Worm (Caenorhabditis elegans) whole organism, L1 larva: ENCODE measurements around the gene tag-115.
A peak's percentile ranks its signal among the peaks of the same experiment; 100 is the strongest.
"Not testable (repeated sequence)": the region's sequence is repeated elsewhere in the genome, so short reads cannot be mapped to it uniquely, and the experiment has no call there.

Source experiments
- Y116A8C.19 ChIP-seq: sonication (generic microtip); optimal IDR thresholded peaks from 2 replicates; lab custom pipeline; 2016; ENCODE audit warnings: missing compliant biosample characterization, missing genetic modification characterization, borderline replicate concordance
- aha-1 ChIP-seq: fragments of 150-350 bp; optimal IDR thresholded peaks from 2 replicates; lab custom pipeline; 2014; ENCODE audit warnings: missing biosample characterization, missing genetic modification characterization
- blmp-1 ChIP-seq: fragments of 150-350 bp; optimal IDR thresholded peaks from 2 replicates; lab custom pipeline; 2014; ENCODE audit warnings: missing biosample characterization, missing genetic modification characterization
- ceh-8 ChIP-seq: fragments of 200-800 bp; sonication (Bioruptor generic); optimal IDR thresholded peaks from 2 replicates; lab custom pipeline; 2018; ENCODE audit warnings: mild to moderate bottlenecking, missing genetic modification characterization, moderate library complexity, missing compliant biosample characterization
- ceh-82 ChIP-seq, 3 experiments: fragments of 150-350 bp in 1 of 3; sonication (generic microtip) in 2 of 3; optimal IDR thresholded peaks; 2 replicates each; lab custom pipeline; 2014 to 2017; ENCODE audit warnings: missing biosample characterization in 3 of 3, missing genetic modification characterization in 3 of 3
- ceh-90 ChIP-seq: sonication (generic microtip); optimal IDR thresholded peaks from 2 replicates; lab custom pipeline; 2016; ENCODE audit warnings: missing genetic modification characterization, missing compliant biosample characterization
- dpl-1 ChIP-seq, 3 experiments: fragments of 150-350 bp in 2 of 3; sonication (generic microtip) in 1 of 3; optimal IDR thresholded peaks; 2 replicates each; lab custom pipeline; 2014 to 2017; ENCODE audit warnings: missing biosample characterization in 3 of 3, missing genetic modification characterization in 3 of 3, missing genetic modification reagents in 3 of 3
- dsc-1 ChIP-seq: sonication (generic microtip); optimal IDR thresholded peaks from 2 replicates; lab custom pipeline; 2016; ENCODE audit warnings: mild to moderate bottlenecking, missing genetic modification characterization, missing compliant biosample characterization
- efl-1 ChIP-seq, 4 experiments: fragments of 150-350 bp; optimal IDR thresholded peaks in 3 of 4; peaks in 1 of 4; 1 replicate in 1 of 4; 2 replicates in 3 of 4; lab custom pipeline; 2014; ENCODE audit warnings: missing biosample characterization in 2 of 4, missing genetic modification characterization in 2 of 4, missing genetic modification reagents in 2 of 4
- egl-13 ChIP-seq: sonication (generic microtip); optimal IDR thresholded peaks from 2 replicates; lab custom pipeline; 2016; ENCODE audit warnings: missing genotype, missing genetic modification reagents, missing genetic modification characterization, missing compliant biosample characterization
- egl-27 ChIP-seq, 2 experiments: fragments of 150-350 bp in 1 of 2; sonication (generic microtip); optimal IDR thresholded peaks; 3 replicates each; lab custom pipeline; 2017 to 2018; ENCODE audit warnings: missing biosample characterization in 2 of 2, missing genetic modification characterization in 2 of 2, missing genetic modification reagents in 2 of 2
- fkh-8 ChIP-seq: sonication (generic microtip); optimal IDR thresholded peaks from 2 replicates; lab custom pipeline; 2016; ENCODE audit warnings: mild to moderate bottlenecking, missing genetic modification characterization, missing compliant biosample characterization
- hlh-17 ChIP-seq: fragments of 200-800 bp; sonication (Bioruptor generic); optimal IDR thresholded peaks from 2 replicates; lab custom pipeline; 2018; ENCODE audit warnings: missing genetic modification characterization, mild to moderate bottlenecking, missing compliant biosample characterization, moderate library complexity, borderline replicate concordance
- isw-1 ChIP-seq: fragments of 200-800 bp; sonication (Bioruptor generic); IDR thresholded peaks from 2 replicates; pipeline ENCODE4 v1.3.6; 2022; ENCODE audit warnings: missing genetic modification characterization, missing compliant biosample characterization
- lin-15B ChIP-seq: fragments of 150-350 bp; sonication (generic microtip); optimal IDR thresholded peaks from 3 replicates; lab custom pipeline; 2014; ENCODE audit warnings: missing biosample characterization, missing genetic modification characterization
- lin-35 ChIP-seq, 2 experiments: fragments of 150-350 bp; optimal IDR thresholded peaks; 2 replicates each; lab custom pipeline; 2014; ENCODE audit warnings: missing biosample characterization in 2 of 2, missing genetic modification characterization in 2 of 2, missing genetic modification reagents in 2 of 2
- lir-3 ChIP-seq: sonication (generic microtip); optimal IDR thresholded peaks from 2 replicates; lab custom pipeline; 2016; ENCODE audit warnings: mild to moderate bottlenecking, missing genetic modification characterization, moderate library complexity, missing compliant biosample characterization; ENCODE audit not compliant: poor library complexity
- lsy-2 ChIP-seq, 2 experiments: fragments of 150-350 bp; optimal IDR thresholded peaks; 2 replicates each; lab custom pipeline; 2014; ENCODE audit warnings: missing biosample characterization in 2 of 2, missing genetic modification characterization in 2 of 2
- mep-1 ChIP-seq: fragments of 150-350 bp; optimal IDR thresholded peaks from 2 replicates; lab custom pipeline; 2014; ENCODE audit warnings: missing biosample characterization, missing genetic modification characterization
- nhr-11 ChIP-seq: fragments of 150-350 bp; optimal IDR thresholded peaks from 2 replicates; lab custom pipeline; 2014; ENCODE audit warnings: missing biosample characterization, missing genetic modification characterization
- nhr-20 ChIP-seq: sonication (generic microtip); optimal IDR thresholded peaks from 2 replicates; lab custom pipeline; 2016; ENCODE audit warnings: mild to moderate bottlenecking, missing genetic modification characterization, missing compliant biosample characterization
- nhr-47 ChIP-seq: sonication (generic microtip); optimal IDR thresholded peaks from 2 replicates; lab custom pipeline; 2016; ENCODE audit warnings: mild to moderate bottlenecking, missing genetic modification characterization, moderate library complexity, missing compliant biosample characterization
- nhr-71 ChIP-seq: sonication (generic microtip); optimal IDR thresholded peaks from 2 replicates; lab custom pipeline; 2016; ENCODE audit warnings: mild to moderate bottlenecking, missing genetic modification characterization, moderate library complexity, missing compliant biosample characterization
- nhr-76 ChIP-seq: sonication (generic microtip); optimal IDR thresholded peaks from 2 replicates; lab custom pipeline; 2017; ENCODE audit warnings: missing biosample characterization, missing genetic modification characterization
- nhr-85 ChIP-seq: sonication (generic microtip); peaks from one replicate; lab custom pipeline; 2016; ENCODE audit warnings: missing genetic modification characterization, inconsistent platforms, missing compliant biosample characterization
- snu-23 ChIP-seq: sonication (generic microtip); optimal IDR thresholded peaks from 2 replicates; lab custom pipeline; 2016; ENCODE audit warnings: missing genetic modification characterization, missing compliant biosample characterization
- sox-4 ChIP-seq: sonication (generic microtip); optimal IDR thresholded peaks from 2 replicates; lab custom pipeline; 2016; ENCODE audit warnings: missing genetic modification characterization, missing compliant biosample characterization
- sup-37 ChIP-seq: fragments of 200-800 bp; sonication (Bioruptor generic); optimal IDR thresholded peaks from 2 replicates; lab custom pipeline; 2018; ENCODE audit warnings: mild to moderate bottlenecking, missing genetic modification characterization, missing compliant biosample characterization
- swsn-7 ChIP-seq: sonication (generic microtip); optimal IDR thresholded peaks from 2 replicates; lab custom pipeline; 2016; ENCODE audit warnings: missing genetic modification characterization, missing compliant biosample characterization
- tbx-2 ChIP-seq: sonication (generic microtip); optimal IDR thresholded peaks from 2 replicates; lab custom pipeline; 2016; ENCODE audit warnings: missing genetic modification characterization, missing compliant biosample characterization
- unc-86 ChIP-seq: sonication (generic microtip); optimal IDR thresholded peaks from 2 replicates; lab custom pipeline; 2016; ENCODE audit warnings: missing genetic modification characterization, missing compliant biosample characterization
- unc-98 ChIP-seq: fragments of 200-800 bp; sonication (Bioruptor generic); IDR thresholded peaks from 2 replicates; pipeline ENCODE4 v1.3.6; 2022; ENCODE audit warnings: missing genetic modification characterization, missing compliant biosample characterization
- vab-15 ChIP-seq: sonication (generic microtip); optimal IDR thresholded peaks from 2 replicates; lab custom pipeline; 2017; ENCODE audit warnings: missing genotype, mild to moderate bottlenecking, missing genetic modification characterization, missing compliant biosample characterization
- xbp-1 ChIP-seq: sonication (generic microtip); optimal IDR thresholded peaks from 2 replicates; lab custom pipeline; 2016; ENCODE audit warnings: missing genetic modification characterization, missing compliant biosample characterization
- zag-1 ChIP-seq: fragments of 150-350 bp; optimal IDR thresholded peaks from 2 replicates; lab custom pipeline; 2014; ENCODE audit warnings: missing biosample characterization, missing genetic modification characterization

Gene tag-115

DNA sequence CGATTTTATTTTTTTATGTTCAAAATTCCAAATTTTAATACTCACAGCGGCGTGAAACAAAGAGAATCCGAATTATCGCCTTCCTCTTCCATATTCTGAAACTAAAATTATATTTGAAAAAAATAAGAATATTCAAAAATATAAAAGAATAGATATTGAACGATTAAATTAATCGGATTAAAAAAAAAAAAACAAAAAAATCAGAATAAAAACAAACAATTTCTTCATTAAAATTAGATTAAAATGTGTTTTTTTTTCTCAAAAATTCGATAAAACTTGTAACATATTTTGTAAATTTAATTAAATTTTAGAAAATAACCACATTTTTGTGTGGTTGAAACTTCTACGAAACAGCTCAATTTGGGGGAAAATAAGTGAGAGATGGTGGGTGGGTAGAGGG, 43.6 kb upstream of the tag-115 start, which contains the start of gene cpsf-3:
cpsf-3 (minus strand) TSS at position 101 of the 400 bp plus-strand sequence.
- no peak for TF ChIP-seq efl-1 (optimal IDR thresholded peaks at IDR 0.05; lab: Kevin White, UChicago)
- TF ChIP-seq efl-1 (GFP tag; optimal IDR thresholded peaks at IDR 0.05 in 1 of 2; lab: Kevin White, UChicago) = no peak
- no peak for TF ChIP-seq nhr-76 (tag; lab: Kevin White, UChicago)
- TF ChIP-seq Y116A8C.19 (tag; lab: Kevin White, UChicago) = no peak
- TF ChIP-seq nhr-20 = no peak
- TF ChIP-seq sox-4 (tag; lab: Kevin White, UChicago) = no peak
- no peak for TF ChIP-seq snu-23 (GFP tag; lab: Kevin White, UChicago)

DNA sequence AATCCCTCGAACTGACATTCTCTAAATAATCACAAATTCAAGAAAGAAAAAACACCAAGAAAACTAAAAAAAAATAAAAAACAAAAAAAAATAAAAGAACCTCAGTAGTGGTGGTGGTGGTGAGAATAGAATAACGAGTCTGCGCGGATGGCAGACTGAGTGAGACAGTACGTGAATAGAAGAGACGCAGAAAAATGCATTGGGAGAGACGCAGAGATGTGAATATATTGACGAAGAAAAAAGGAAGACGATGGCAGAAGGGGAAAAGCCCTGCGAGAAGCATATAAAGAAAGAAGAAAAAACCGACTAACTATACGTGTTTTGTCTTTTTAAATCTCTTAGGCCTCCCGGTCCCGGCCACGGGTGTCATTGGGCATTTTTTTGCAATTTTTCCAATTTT, 33.3 kb upstream of the tag-115 start, which contains the start of gene unc-26:
unc-26 (minus strand) TSS at position 23 of the 400 bp plus-strand sequence.
- TF ChIP-seq dsc-1 (tag; lab: Kevin White, UChicago) = peak; percentile 22
- peak; percentile 46 for TF ChIP-seq swsn-7
- TF ChIP-seq blmp-1 (tag; lab: Kevin White, UChicago) = peak; percentile 19
- TF ChIP-seq xbp-1 (tag; lab: Kevin White, UChicago) = peak; percentile 29
- TF ChIP-seq unc-86 = peak; percentile 65
- peak; percentile 53 for TF ChIP-seq nhr-71 (tag; lab: Kevin White, UChicago)
- no peak for TF ChIP-seq zag-1
- TF ChIP-seq fkh-8 (tag; lab: Kevin White, UChicago) = no peak
- TF ChIP-seq mep-1 (tag; lab: Kevin White, UChicago) = peak; percentile 20
- TF ChIP-seq nhr-47 = peak; percentile 53
- no peak for TF ChIP-seq lir-3 (tag; lab: Kevin White, UChicago)
- TF ChIP-seq snu-23 (GFP tag; lab: Kevin White, UChicago) = peak; percentile 43
- TF ChIP-seq lsy-2 (tag; optimal IDR thresholded peaks at IDR 0.05; lab: Kevin White, UChicago) = peak; percentile 32 to 45
- peak; percentile 47 to 60 for TF ChIP-seq efl-1 (optimal IDR thresholded peaks at IDR 0.05; lab: Kevin White, UChicago)
- TF ChIP-seq efl-1 (GFP tag; optimal IDR thresholded peaks at IDR 0.05 in 1 of 2; lab: Kevin White, UChicago) = no peak
- TF ChIP-seq dpl-1 (GFP tag; optimal IDR thresholded peaks at IDR 0.05; lab: Kevin White, UChicago) = peak in 1 of 3 experiments; percentile 6
- peak in 1 of 3 experiments; percentile 63 for TF ChIP-seq ceh-82 (tag; optimal IDR thresholded peaks at IDR 0.05; lab: Kevin White, UChicago)
- no peak for TF ChIP-seq lin-15B

DNA sequence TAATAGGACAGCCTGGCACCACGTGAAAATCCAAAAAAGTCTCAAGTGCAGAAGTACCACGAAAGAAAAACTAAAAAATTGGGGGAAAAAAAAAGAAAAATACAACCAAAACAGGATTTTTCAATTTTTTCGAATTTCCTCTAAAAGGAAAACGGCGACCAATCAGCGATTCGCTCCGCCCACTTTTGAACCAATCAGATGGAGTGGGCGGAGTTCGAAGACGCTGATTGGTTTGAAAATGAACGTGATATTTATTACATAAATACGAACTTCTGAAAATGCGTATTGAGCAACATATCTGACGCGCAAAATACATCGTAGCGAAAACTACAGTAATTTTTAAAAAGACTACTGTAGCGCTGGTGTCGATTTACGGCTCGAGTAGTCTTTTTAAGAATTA, 29.2 kb upstream of the tag-115 start:
- no peak for TF ChIP-seq ceh-8
- no peak for TF ChIP-seq nhr-85 (tag; lab: Kevin White, UChicago)
- no peak for TF ChIP-seq lsy-2 (tag; optimal IDR thresholded peaks at IDR 0.05; lab: Kevin White, UChicago)
- TF ChIP-seq sup-37 = no peak
- TF ChIP-seq egl-27 (tag; optimal IDR thresholded peaks at IDR 0.05; lab: Kevin White, UChicago) = no peak
- no peak for TF ChIP-seq nhr-11 (tag; lab: Kevin White, UChicago)
- TF ChIP-seq lin-35 (GFP tag; optimal IDR thresholded peaks at IDR 0.05; lab: Kevin White, UChicago) = no peak
- no peak for TF ChIP-seq aha-1 (tag; lab: Kevin White, UChicago)
- TF ChIP-seq tbx-2 = no peak
- TF ChIP-seq hlh-17 (GFP tag; lab: Kevin White, UChicago) = no peak
- TF ChIP-seq vab-15 (tag; lab: Kevin White, UChicago) = no peak
- TF ChIP-seq egl-13 (tag; lab: Kevin White, UChicago) = no peak

DNA sequence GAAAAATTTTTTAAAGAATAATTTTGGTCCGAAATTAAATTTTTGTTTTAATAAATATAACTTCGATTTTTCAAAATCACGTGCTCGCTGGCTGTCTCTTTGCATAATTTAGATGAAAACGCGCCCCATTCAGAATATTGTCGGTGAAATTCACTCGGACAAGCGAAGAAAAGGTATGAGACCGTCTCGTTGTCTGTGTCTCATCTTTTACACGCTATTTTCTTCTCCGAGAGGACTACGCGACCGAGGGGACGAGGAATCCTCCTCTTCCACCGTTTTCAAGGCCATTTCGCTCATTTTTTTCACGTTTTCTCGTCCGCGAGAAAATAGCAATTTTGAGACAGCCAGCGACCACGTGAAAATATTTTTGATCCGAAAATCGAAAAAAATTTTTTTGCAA, 23.6 kb upstream of the tag-115 start:
- peak; percentile 53; the same call in 1 of the 2 replicates for TF ChIP-seq unc-98 (GFP tag; lab: Robert Waterston, UW)
- TF ChIP-seq isw-1 (GFP tag; lab: Robert Waterston, UW) = peak; percentile 9; the same call in 1 of the 2 replicates
- peak; percentile 23 for TF ChIP-seq ceh-90
- TF ChIP-seq nhr-85 (tag; lab: Kevin White, UChicago) = peak; percentile 15
- peak; percentile 25 for TF ChIP-seq nhr-71 (tag; lab: Kevin White, UChicago)
- peak in 1 of 2 experiments; percentile 10 for TF ChIP-seq efl-1 (optimal IDR thresholded peaks at IDR 0.05; lab: Kevin White, UChicago)
- TF ChIP-seq efl-1 (GFP tag; optimal IDR thresholded peaks at IDR 0.05 in 1 of 2; lab: Kevin White, UChicago) = not testable (repeated sequence)
